Worm (Caenorhabditis elegans) whole organism, early embryonic: Measurements from ENCODE around the gene ugt-2.

Experiments
- B0310.2 ChIP-seq: sonication (generic microtip); optimal IDR thresholded peaks from 2 replicates; lab custom pipeline; 2016; ENCODE audit warnings: mild to moderate bottlenecking, missing genetic modification characterization, missing compliant biosample characterization
- F13C5.2 ChIP-seq: sonication (generic microtip); optimal IDR thresholded peaks from 2 replicates; lab custom pipeline; 2017; ENCODE audit warnings: mild to moderate bottlenecking, missing genetic modification characterization, inconsistent platforms, missing compliant biosample characterization
- aly-1 ChIP-seq: sonication (generic microtip); optimal IDR thresholded peaks from 2 replicates; lab custom pipeline; 2016; ENCODE audit warnings: missing genetic modification characterization, missing compliant biosample characterization
- ama-1 ChIP-seq: fragments of 150-350 bp; optimal IDR thresholded peaks from 2 replicates; lab custom pipeline; 2014
- ceh-13 ChIP-seq: fragments of 200-800 bp; sonication (Bioruptor generic); optimal IDR thresholded peaks from 2 replicates; lab custom pipeline; 2018; ENCODE audit warnings: mild to moderate bottlenecking, missing genetic modification characterization, missing compliant biosample characterization
- ceh-36 ChIP-seq: sonication (generic microtip); optimal IDR thresholded peaks from 2 replicates; lab custom pipeline; 2016; ENCODE audit warnings: missing genetic modification characterization, inconsistent platforms, missing compliant biosample characterization
- ets-7 ChIP-seq: sonication (generic microtip); optimal IDR thresholded peaks from 2 replicates; lab custom pipeline; 2016; ENCODE audit warnings: missing genotype, missing genetic modification characterization, missing compliant biosample characterization
- flt-1 ChIP-seq: fragments of 200-800 bp; sonication (Bioruptor generic); IDR thresholded peaks from 2 replicates; pipeline ENCODE4 v1.3.6; 2022; ENCODE audit warnings: missing genetic modification characterization, missing compliant biosample characterization
- hmbx-1 ChIP-seq: sonication (generic microtip); optimal IDR thresholded peaks from 2 replicates; lab custom pipeline; 2016; ENCODE audit warnings: mild to moderate bottlenecking, missing genetic modification characterization, missing compliant biosample characterization
- hmg-4 ChIP-seq: fragments of 200-800 bp; sonication (Bioruptor generic); optimal IDR thresholded peaks from 2 replicates; lab custom pipeline; 2018; ENCODE audit warnings: mild to moderate bottlenecking, missing genetic modification characterization, missing compliant biosample characterization
- hnd-1 ChIP-seq: sonication (generic microtip); optimal IDR thresholded peaks from 2 replicates; lab custom pipeline; 2016; ENCODE audit warnings: missing genetic modification characterization, missing compliant biosample characterization
- pes-1 ChIP-seq: fragments of 200-800 bp; sonication (Bioruptor generic); IDR thresholded peaks from 2 replicates; pipeline ENCODE4 v1.3.6; 2022; ENCODE audit warnings: missing genetic modification reagents, missing genetic modification characterization, missing compliant biosample characterization
- scrt-1 ChIP-seq: fragments of 200-800 bp; sonication (Bioruptor generic); IDR thresholded peaks from 2 replicates; pipeline ENCODE4 v1.3.6; 2022; ENCODE audit warnings: missing genetic modification characterization, missing compliant biosample characterization
- sea-1 ChIP-seq: fragments of 200-800 bp; sonication (Bioruptor generic); conservative IDR thresholded peaks from 2 replicates; pipeline ENCODE4 v1.3.6; 2022; ENCODE audit warnings: missing genetic modification characterization, missing compliant biosample characterization
- tbx-11 ChIP-seq: fragments of 200-800 bp; sonication (Bioruptor generic); IDR thresholded peaks from 2 replicates; pipeline ENCODE4 v1.3.6; 2022; ENCODE audit warnings: missing genetic modification characterization, missing compliant biosample characterization
- tbx-37 ChIP-seq: fragments of 200-800 bp; sonication (Bioruptor generic); conservative IDR thresholded peaks from 2 replicates; pipeline ENCODE4 v1.3.6; 2022; ENCODE audit warnings: missing genetic modification reagents, missing genetic modification characterization, missing compliant biosample characterization
- tra-4 ChIP-seq: sonication (generic microtip); optimal IDR thresholded peaks from 2 replicates; lab custom pipeline; 2017; ENCODE audit warnings: missing genetic modification characterization, missing compliant biosample characterization

The ugt-2 gene

DNA sequence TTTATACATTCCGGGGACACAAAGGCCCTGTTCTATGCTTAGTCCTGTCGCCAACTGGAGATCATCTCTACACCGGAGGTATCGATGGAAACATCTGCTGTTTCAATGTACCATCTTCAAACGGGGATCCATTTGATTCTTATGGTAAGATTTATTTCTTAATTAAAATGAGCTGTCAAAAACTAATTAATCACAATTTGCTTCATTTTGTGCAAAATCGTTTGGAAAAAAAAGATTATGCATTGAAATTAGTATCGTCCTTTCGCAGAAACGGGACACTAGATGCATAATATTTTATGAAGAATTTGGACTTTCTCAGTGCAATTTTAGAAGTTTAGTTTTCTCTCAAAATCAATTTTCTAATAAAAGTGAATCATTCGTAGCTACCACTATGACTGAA, 34.8 kb upstream of the ugt-2 start:
- no peak for TF ChIP-seq F13C5.2 (tag; lab: Kevin White, UChicago)
- TF ChIP-seq sea-1 (GFP tag; lab: Robert Waterston, UW) = no peak
- no peak for TF ChIP-seq ceh-36 (tag; lab: Kevin White, UChicago)
- no peak for TF ChIP-seq ets-7
- no peak for TF ChIP-seq tbx-37 (GFP tag; lab: Robert Waterston, UW)
- TF ChIP-seq aly-1 (tag; lab: Kevin White, UChicago) = no peak
- TF ChIP-seq hmbx-1 = no peak
- TF ChIP-seq tbx-11 (GFP tag; lab: Robert Waterston, UW) = no peak
- no peak for TF ChIP-seq tra-4 (tag; lab: Kevin White, UChicago)
- TF ChIP-seq hnd-1 (tag; lab: Kevin White, UChicago) = no peak
- TF ChIP-seq hmg-4 (GFP tag; lab: Kevin White, UChicago) = no peak
- TF ChIP-seq B0310.2 = no peak
- TF ChIP-seq ceh-13 (GFP tag; lab: Kevin White, UChicago) = no peak

DNA sequence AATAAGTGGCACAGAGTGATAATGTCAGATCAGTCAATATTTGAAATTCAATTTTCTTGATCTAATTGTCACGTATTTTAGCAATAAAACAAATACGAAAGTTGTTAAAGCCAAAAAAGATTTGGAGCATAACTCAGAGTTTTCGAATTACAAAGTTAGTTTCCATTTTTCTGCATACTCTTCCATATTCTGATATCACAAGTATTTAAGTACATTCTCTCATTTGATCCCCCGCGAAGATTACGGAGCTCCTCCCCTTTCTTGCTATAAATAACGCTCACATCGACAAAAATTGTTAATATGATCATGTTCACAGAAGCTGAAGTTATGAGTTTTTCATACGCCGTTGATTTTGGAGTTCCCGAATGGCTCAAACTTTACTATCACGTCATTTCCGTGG, 30.3 kb upstream of the ugt-2 start, which contains the start of gene sri-20:
Gene sri-20 (plus strand): TSS at position 301 of the 400 bp plus-strand sequence.
- TF ChIP-seq ceh-36 (tag; lab: Kevin White, UChicago) (no peak), scrt-1 (GFP tag; lab: Robert Waterston, UW) (no peak), hmg-4 (GFP tag; lab: Kevin White, UChicago) (no peak), ceh-13 (GFP tag; lab: Kevin White, UChicago) (no peak), B0310.2 (no peak), hnd-1 (tag; lab: Kevin White, UChicago) (no peak)

DNA sequence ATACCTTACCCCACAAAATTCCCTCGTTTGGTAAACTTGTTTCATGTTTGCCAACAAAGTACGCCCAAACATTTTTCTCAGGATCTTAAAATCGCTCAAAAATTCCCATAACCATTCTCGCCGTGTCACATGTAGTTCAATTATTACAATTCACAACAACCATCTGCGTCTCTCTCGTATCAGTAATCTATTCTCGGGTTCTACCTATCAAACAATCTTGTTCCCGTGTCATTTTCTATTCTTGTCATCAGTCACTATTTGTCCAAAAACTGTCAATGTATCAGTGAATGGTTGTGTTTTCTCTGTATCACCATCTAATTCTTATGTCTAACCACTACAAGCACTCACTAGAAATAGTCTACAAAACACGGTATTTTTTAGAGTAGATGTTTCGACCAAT, 27.4 kb upstream of the ugt-2 start:
- no peak for TF ChIP-seq hmbx-1
- no peak for TF ChIP-seq ceh-36 (tag; lab: Kevin White, UChicago)
- no peak for TF ChIP-seq hnd-1 (tag; lab: Kevin White, UChicago)
- TF ChIP-seq tbx-11 (GFP tag; lab: Robert Waterston, UW) = no peak
- no peak for TF ChIP-seq ceh-13 (GFP tag; lab: Kevin White, UChicago)
- no peak for TF ChIP-seq pes-1 (GFP tag; lab: Robert Waterston, UW)
- no peak for TF ChIP-seq scrt-1 (GFP tag; lab: Robert Waterston, UW)
- no peak for TF ChIP-seq flt-1
- TF ChIP-seq hmg-4 (GFP tag; lab: Kevin White, UChicago) = no peak
- TF ChIP-seq ets-7 = no peak
- TF ChIP-seq B0310.2 = no peak
- no peak for TF ChIP-seq ama-1 (lab: Kevin White, UChicago)

DNA sequence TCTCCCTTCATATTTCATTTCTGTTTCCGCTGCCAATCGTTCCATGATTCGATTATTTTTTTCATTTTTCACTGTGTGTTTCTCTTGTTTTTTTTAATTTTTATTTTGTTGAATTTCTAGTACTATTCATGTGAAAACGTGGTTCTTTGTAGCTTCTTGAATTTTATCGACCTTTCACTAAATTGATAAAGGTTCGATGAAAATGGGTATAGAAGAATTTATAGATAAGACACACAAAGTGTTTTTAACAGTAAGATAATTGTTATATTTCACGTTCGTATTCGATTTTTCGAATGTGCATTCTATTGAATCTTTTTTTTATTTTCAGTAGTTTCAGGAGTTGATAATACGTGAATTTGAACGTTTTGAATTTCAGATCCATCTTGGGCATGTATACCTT, 26.6 kb upstream of the ugt-2 start, which contains the start of gene ugt-49:
Gene ugt-49 (plus strand): TSS at position 371 of the 400 bp plus-strand sequence.
- TF ChIP-seq B0310.2 (no peak), tbx-37 (GFP tag; lab: Robert Waterston, UW) (no peak), ets-7 (no peak), hmg-4 (GFP tag; lab: Kevin White, UChicago) (no peak), aly-1 (tag; lab: Kevin White, UChicago) (no peak), flt-1 (no peak), tbx-11 (GFP tag; lab: Robert Waterston, UW) (no peak), scrt-1 (GFP tag; lab: Robert Waterston, UW) (no peak), ceh-36 (tag; lab: Kevin White, UChicago) (no peak), hmbx-1 (no peak), ama-1 (lab: Kevin White, UChicago) (no peak)

DNA sequence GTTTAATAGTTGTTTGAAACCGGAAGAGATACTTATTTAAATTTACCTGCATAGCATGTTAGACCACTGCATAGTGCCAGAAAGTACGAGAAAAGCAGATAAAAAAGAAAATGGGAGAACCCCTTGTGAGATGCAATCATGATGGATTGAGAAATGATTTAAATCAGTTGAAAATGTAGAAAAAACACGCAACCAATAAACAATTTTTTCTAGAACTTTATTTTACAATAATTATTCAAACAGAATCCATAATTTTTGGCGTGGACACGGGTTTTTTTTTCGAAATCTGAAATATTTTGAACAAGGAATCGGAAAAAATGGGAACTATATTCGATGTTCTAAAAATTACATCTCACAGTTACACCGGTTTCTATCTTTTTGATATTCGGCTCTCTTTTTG, 19.3 kb upstream of the ugt-2 start, which contains the start of gene AC3.12:
Gene AC3.12 (minus strand): TSS at position 101 of the 400 bp plus-strand sequence.
- TF ChIP-seq ceh-13 (GFP tag; lab: Kevin White, UChicago) = no peak
- no peak for TF ChIP-seq hnd-1 (tag; lab: Kevin White, UChicago)
- TF ChIP-seq ceh-36 (tag; lab: Kevin White, UChicago) = no peak
- no peak for TF ChIP-seq aly-1 (tag; lab: Kevin White, UChicago)
- no peak for TF ChIP-seq F13C5.2 (tag; lab: Kevin White, UChicago)
- no peak for TF ChIP-seq ama-1 (lab: Kevin White, UChicago)
- no peak for TF ChIP-seq hmbx-1
- no peak for TF ChIP-seq flt-1
- TF ChIP-seq hmg-4 (GFP tag; lab: Kevin White, UChicago) = no peak
- TF ChIP-seq pes-1 (GFP tag; lab: Robert Waterston, UW) = no peak
- no peak for TF ChIP-seq tbx-37 (GFP tag; lab: Robert Waterston, UW)
- TF ChIP-seq ets-7 = no peak
- no peak for TF ChIP-seq tbx-11 (GFP tag; lab: Robert Waterston, UW)
- no peak for TF ChIP-seq scrt-1 (GFP tag; lab: Robert Waterston, UW)
- no peak for TF ChIP-seq B0310.2
- no peak for TF ChIP-seq sea-1 (GFP tag; lab: Robert Waterston, UW)
- no peak for TF ChIP-seq tra-4 (tag; lab: Kevin White, UChicago)

DNA sequence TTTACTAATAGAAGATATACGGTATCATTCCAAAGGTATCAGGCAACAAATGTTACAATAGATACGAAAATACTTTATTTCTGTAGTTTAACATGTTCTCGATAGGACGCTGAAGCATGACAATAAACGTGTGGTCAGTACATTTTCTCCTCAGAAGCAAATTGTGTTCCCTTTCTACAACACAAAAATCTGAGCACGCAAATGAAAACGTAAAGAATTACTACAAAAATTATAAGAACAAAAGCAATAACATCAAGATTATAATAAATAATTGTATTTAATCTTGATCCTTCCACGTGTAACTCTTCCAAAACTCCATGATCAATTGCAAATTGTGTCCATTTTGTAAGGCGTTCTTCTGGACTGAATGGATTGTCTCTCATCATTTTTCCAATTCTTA, 18.8 kb upstream of the ugt-2 start:
- TF ChIP-seq aly-1 (tag; lab: Kevin White, UChicago) (no peak), tbx-37 (GFP tag; lab: Robert Waterston, UW) (no peak), scrt-1 (GFP tag; lab: Robert Waterston, UW) (no peak), ets-7 (no peak), ceh-13 (GFP tag; lab: Kevin White, UChicago) (no peak), ceh-36 (tag; lab: Kevin White, UChicago) (no peak), sea-1 (GFP tag; lab: Robert Waterston, UW) (no peak), tra-4 (tag; lab: Kevin White, UChicago) (no peak), hnd-1 (tag; lab: Kevin White, UChicago) (no peak), hmg-4 (GFP tag; lab: Kevin White, UChicago) (no peak), B0310.2 (no peak), ama-1 (lab: Kevin White, UChicago) (no peak), F13C5.2 (tag; lab: Kevin White, UChicago) (no peak), hmbx-1 (no peak), flt-1 (no peak)

DNA sequence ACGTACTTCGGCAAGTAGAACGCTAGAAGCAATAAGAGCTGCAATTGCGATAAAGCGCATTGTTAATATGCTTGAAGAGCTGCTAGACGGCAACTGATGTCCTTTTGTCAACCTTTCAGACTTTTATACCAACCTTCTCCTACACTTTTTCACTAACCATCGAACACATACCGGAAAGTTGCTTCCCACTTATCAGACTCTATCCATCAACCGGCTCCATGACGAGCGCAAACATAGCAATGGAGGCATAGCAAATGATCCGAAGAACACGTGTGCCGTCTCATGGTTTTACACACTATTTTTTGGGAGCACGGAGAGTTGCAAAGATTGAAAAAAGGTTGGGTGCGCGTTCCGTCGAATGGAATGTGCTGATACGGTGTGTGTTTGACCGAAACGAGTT, 16.9 kb upstream of the ugt-2 start, which contains the start of gene abu-1:
Gene abu-1 (minus strand): TSS at position 101 of the 400 bp plus-strand sequence.
- TF ChIP-seq ets-7 (no peak), ceh-13 (GFP tag; lab: Kevin White, UChicago) (no peak), ceh-36 (tag; lab: Kevin White, UChicago) (no peak), ama-1 (lab: Kevin White, UChicago) (no peak), F13C5.2 (tag; lab: Kevin White, UChicago) (no peak), tbx-11 (GFP tag; lab: Robert Waterston, UW) (no peak), tra-4 (tag; lab: Kevin White, UChicago) (no peak), hnd-1 (tag; lab: Kevin White, UChicago) (no peak), hmg-4 (GFP tag; lab: Kevin White, UChicago) (no peak), tbx-37 (GFP tag; lab: Robert Waterston, UW) (no peak), sea-1 (GFP tag; lab: Robert Waterston, UW) (no peak), scrt-1 (GFP tag; lab: Robert Waterston, UW) (no peak), aly-1 (tag; lab: Kevin White, UChicago) (no peak), flt-1 (no peak), B0310.2 (no peak)
